Fruit fly (Drosophila melanogaster) Kc167 (cell line): ENCODE measurements around the gene CG43694.

Source experiments
- Myc ChIP-seq: fragments of >200 bp; optimal IDR thresholded peaks from 2 replicates; lab custom pipeline; 2017; ENCODE audit warnings: missing external identifiers
- Sin3A ChIP-seq: fragments of >200 bp; optimal IDR thresholded peaks from 2 replicates; lab custom pipeline; 2018; ENCODE audit warnings: missing external identifiers
- h ChIP-seq: fragments of >200 bp; optimal IDR thresholded peaks from 3 replicates; lab custom pipeline; 2018; ENCODE audit warnings: missing external identifiers
- insv ChIP-seq: fragments of >200 bp; optimal IDR thresholded peaks from 3 replicates; lab custom pipeline; 2018; ENCODE audit warnings: missing external identifiers
- psq ChIP-seq: fragments of >200 bp; optimal IDR thresholded peaks from 2 replicates; lab custom pipeline; 2017; ENCODE audit warnings: missing external identifiers
- ttk ChIP-seq: sonication (Bioruptor generic); optimal IDR thresholded peaks from 2 replicates; lab custom pipeline; 2017; ENCODE audit warnings: missing external identifiers

dm6 chr3R:23383723-23384122 lies 42.1 kb downstream of the CG43694 start:
- TF ChIP-seq h (lab: Kevin White, UChicago) (no peak), ttk (lab: Kevin White, UChicago) (no peak), psq (lab: Kevin White, UChicago) (no peak), Sin3A (lab: Kevin White, UChicago) (no peak), Myc (lab: Kevin White, UChicago) (no peak), insv (lab: Kevin White, UChicago) (no peak)
